Worm (Caenorhabditis elegans) whole organism, L2 larva: ENCODE measurements around the gene C49F8.3.

Source experiments
- F13H6.1 ChIP-seq: sonication (generic microtip); optimal IDR thresholded peaks from 2 replicates; lab custom pipeline; 2016; ENCODE audit warnings: missing genetic modification characterization, missing compliant biosample characterization
- alr-1 ChIP-seq: fragments of 150-350 bp; optimal IDR thresholded peaks from 2 replicates; lab custom pipeline; 2014; ENCODE audit warnings: missing biosample characterization, missing genetic modification characterization
- ama-1 ChIP-seq: fragments of 150-350 bp; optimal IDR thresholded peaks from 2 replicates; lab custom pipeline; 2018; ENCODE audit warnings: inconsistent platforms
- dmd-4 ChIP-seq: sonication (generic microtip); optimal IDR thresholded peaks from 2 replicates; lab custom pipeline; 2017; ENCODE audit warnings: missing biosample characterization, missing genetic modification characterization
- fos-1 ChIP-seq: fragments of 150-350 bp; optimal IDR thresholded peaks from 2 replicates; lab custom pipeline; 2014; ENCODE audit warnings: missing biosample characterization, missing genetic modification characterization
- lin-13 ChIP-seq: fragments of 150-350 bp; optimal IDR thresholded peaks from 2 replicates; lab custom pipeline; 2014; ENCODE audit warnings: missing biosample characterization, missing genetic modification reagents, missing genetic modification characterization
- snpc-4 ChIP-seq: fragments of 150-350 bp; optimal IDR thresholded peaks from 2 replicates; lab custom pipeline; 2014; ENCODE audit warnings: missing biosample characterization, missing genetic modification characterization
- zag-1 ChIP-seq: fragments of 150-350 bp; optimal IDR thresholded peaks from 2 replicates; lab custom pipeline; 2014; ENCODE audit warnings: missing biosample characterization, missing genetic modification characterization

DNA sequence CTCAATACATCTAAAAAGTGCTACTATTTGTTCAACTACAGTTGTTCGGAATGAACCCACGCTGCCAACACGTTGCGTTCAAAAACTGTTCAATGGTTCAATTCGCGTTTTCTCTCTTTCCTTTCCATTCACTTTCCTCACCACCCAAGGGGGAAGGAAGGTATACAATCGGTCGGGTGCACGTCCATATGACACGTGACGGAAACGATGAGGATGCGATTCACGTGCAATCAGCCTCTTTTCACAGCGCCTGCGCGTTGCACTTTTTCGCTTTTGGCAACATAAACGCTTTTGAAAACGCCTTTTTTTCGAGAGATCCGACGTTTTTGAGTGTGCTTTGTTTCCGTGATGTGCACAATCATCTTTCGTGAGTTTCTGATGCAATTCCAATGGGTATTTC is 28.8 kb downstream of the C49F8.3 start:
- TF ChIP-seq F13H6.1 (tag; lab: Kevin White, UChicago) (peak; percentile 95), ama-1 (no peak), dmd-4 (tag; lab: Kevin White, UChicago) (no peak), fos-1 (tag; lab: Kevin White, UChicago) (peak; percentile 76), zag-1 (tag; lab: Kevin White, UChicago) (no peak), lin-13 (GFP tag; lab: Kevin White, UChicago) (peak; percentile 25), alr-1 (tag; lab: Kevin White, UChicago) (no peak), snpc-4 (no peak)
